Worm (Caenorhabditis elegans) whole organism, L2 larva: ENCODE results near the gene M18.3.

Experiments
- egl-27 ChIP-seq: sonication (generic microtip); optimal IDR thresholded peaks from 3 replicates; lab custom pipeline; 2017; ENCODE audit warnings: missing biosample characterization, missing genetic modification reagents, missing genetic modification characterization
- lin-13 ChIP-seq: fragments of 150-350 bp; optimal IDR thresholded peaks from 2 replicates; lab custom pipeline; 2014; ENCODE audit warnings: missing biosample characterization, missing genetic modification reagents, missing genetic modification characterization
- lsy-2 ChIP-seq, 2 experiments: fragments of 150-350 bp in 1 of 2; sonication (generic microtip) in 1 of 2; optimal IDR thresholded peaks; 2 replicates each; lab custom pipeline; 2014 to 2017; ENCODE audit warnings: missing biosample characterization in 2 of 2, missing genetic modification characterization in 2 of 2
- mdl-1 ChIP-seq, 2 experiments: fragments of 150-350 bp in 1 of 2; sonication (generic microtip) in 1 of 2; optimal IDR thresholded peaks; 2 replicates each; lab custom pipeline; 2017; ENCODE audit warnings: missing biosample characterization in 2 of 2, missing genetic modification characterization in 2 of 2
- nhr-129 ChIP-seq: fragments of 150-350 bp; optimal IDR thresholded peaks from 2 replicates; lab custom pipeline; 2014; ENCODE audit warnings: missing biosample characterization, missing genetic modification characterization
- nhr-25 ChIP-seq: fragments of 150-350 bp; sonication (generic microtip); optimal IDR thresholded peaks from 3 replicates; lab custom pipeline; 2014; ENCODE audit warnings: missing biosample characterization, missing genetic modification characterization

DNA sequence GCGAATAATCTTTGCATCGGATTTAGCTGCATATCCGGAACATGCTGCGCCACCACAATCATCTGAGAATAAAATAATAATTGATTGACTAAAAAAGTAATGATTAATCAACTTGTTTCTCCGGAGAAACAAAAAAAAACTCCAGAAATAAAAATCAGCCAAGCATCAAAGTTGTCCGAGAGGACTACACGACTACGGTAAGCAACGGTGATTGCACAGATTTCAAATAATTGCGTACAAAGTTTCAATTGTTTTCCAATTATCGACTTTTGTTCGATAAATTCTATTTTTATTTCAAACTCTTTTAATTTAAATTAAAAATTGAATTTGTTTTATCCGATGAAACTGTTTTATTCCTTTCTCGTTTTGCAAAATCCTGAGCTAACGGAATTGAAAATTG, 12.3 kb upstream of the M18.3 start, which contains the start of gene cpsf-4:
- no peak for TF ChIP-seq nhr-25 (tag; lab: Kevin White, UChicago)
- peak in 1 of 2 experiments; percentile 72 for TF ChIP-seq lsy-2 (tag; optimal IDR thresholded peaks at IDR 0.05; lab: Kevin White, UChicago)
- TF ChIP-seq nhr-129 (tag; lab: Kevin White, UChicago) = no peak
- TF ChIP-seq egl-27 (tag; lab: Kevin White, UChicago) = no peak
- no peak for TF ChIP-seq lin-13 (GFP tag; lab: Kevin White, UChicago)
- no peak for TF ChIP-seq mdl-1 (tag; optimal IDR thresholded peaks at IDR 0.05; lab: Kevin White, UChicago)
